Worm (Caenorhabditis elegans) whole organism, L4 larva: ENCODE data around the gene F01F1.11.
A peak's percentile ranks its signal among the peaks of the same experiment; 100 is the strongest.

Source experiments
- D1046.2 ChIP-seq: fragments of 200-800 bp; sonication (Bioruptor generic); IDR thresholded peaks from 2 replicates; pipeline ENCODE4 v1.3.6; 2022; ENCODE audit warnings: missing genetic modification characterization, missing compliant biosample characterization
- T20F7.1 ChIP-seq: fragments of 200-800 bp; sonication (Bioruptor generic); optimal IDR thresholded peaks from 2 replicates; lab custom pipeline; 2018; ENCODE audit warnings: mild to moderate bottlenecking, missing genetic modification characterization, missing compliant biosample characterization
- T26A8.4 ChIP-seq: fragments of 200-800 bp; sonication (Bioruptor generic); IDR thresholded peaks from 2 replicates; pipeline ENCODE4 v1.3.6; 2022; ENCODE audit warnings: missing genetic modification characterization, missing compliant biosample characterization
- Y105C5A.15 ChIP-seq: fragments of 200-800 bp; sonication (Bioruptor generic); IDR thresholded peaks from 2 replicates; pipeline ENCODE4 v1.3.6; 2022; ENCODE audit warnings: missing genetic modification characterization, missing compliant biosample characterization
- Y48G9A.11 ChIP-seq: fragments of 200-800 bp; sonication (Bioruptor generic); IDR thresholded peaks from 2 replicates; pipeline ENCODE4 v1.3.6; 2022; ENCODE audit warnings: missing genetic modification reagents, missing genetic modification characterization, missing compliant biosample characterization
- Y5F2A.4 ChIP-seq: fragments of 200-800 bp; sonication (Bioruptor generic); optimal IDR thresholded peaks from 2 replicates; lab custom pipeline; 2018; ENCODE audit warnings: mild to moderate bottlenecking, missing genetic modification characterization, missing compliant biosample characterization
- ZK546.5 ChIP-seq, 2 experiments: sonication (generic microtip); optimal IDR thresholded peaks; 2 replicates each; lab custom pipeline; 2017; ENCODE audit warnings: missing biosample characterization in 2 of 2, missing genetic modification characterization in 2 of 2
- aha-1 ChIP-seq: fragments of 150-350 bp; peaks from one replicate; lab custom pipeline; 2014; ENCODE audit warnings: missing biosample characterization, missing genetic modification characterization
- attf-4 ChIP-seq: sonication (generic microtip); optimal IDR thresholded peaks from 3 replicates; lab custom pipeline; 2017; ENCODE audit warnings: missing biosample characterization, missing genetic modification characterization
- ceh-20 ChIP-seq: fragments of 200-800 bp; sonication (Bioruptor generic); IDR thresholded peaks from 2 replicates; pipeline ENCODE4 v1.3.6; 2022; ENCODE audit warnings: missing genetic modification reagents, missing genetic modification characterization, missing compliant biosample characterization
- ceh-28 ChIP-seq: fragments of 150-350 bp; optimal IDR thresholded peaks from 2 replicates; lab custom pipeline; 2014; ENCODE audit warnings: missing biosample characterization, missing genetic modification reagents, missing genetic modification characterization
- ceh-82 ChIP-seq: sonication (generic microtip); optimal IDR thresholded peaks from 2 replicates; lab custom pipeline; 2017; ENCODE audit warnings: missing biosample characterization, missing genetic modification characterization
- daf-16 ChIP-seq, 3 experiments: sonication (generic microtip); optimal IDR thresholded peaks; 2 replicates each; lab custom pipeline; 2016 to 2017; ENCODE audit warnings: missing genetic modification characterization in 3 of 3, missing genetic modification reagents in 3 of 3, mild to moderate bottlenecking in 2 of 3, missing compliant biosample characterization in 2 of 3, missing biosample characterization in 1 of 3, moderate library complexity in 1 of 3
- daf-19 ChIP-seq: fragments of 200-800 bp; sonication (Bioruptor generic); conservative IDR thresholded peaks from 2 replicates; pipeline ENCODE4 v1.3.6; 2022; ENCODE audit warnings: missing genetic modification characterization, missing compliant biosample characterization
- dmd-8 ChIP-seq: fragments of 200-800 bp; sonication (Bioruptor generic); IDR thresholded peaks from 2 replicates; pipeline ENCODE4 v1.3.6; 2022; ENCODE audit warnings: missing genetic modification characterization, missing compliant biosample characterization
- duxl-1 ChIP-seq: sonication (generic microtip); optimal IDR thresholded peaks from 2 replicates; lab custom pipeline; 2016; ENCODE audit warnings: mild to moderate bottlenecking, missing genetic modification characterization, moderate library complexity, missing compliant biosample characterization; ENCODE audit not compliant: poor library complexity
- egl-27 ChIP-seq: sonication (generic microtip); optimal IDR thresholded peaks from 3 replicates; lab custom pipeline; 2017; ENCODE audit warnings: missing biosample characterization, missing genetic modification reagents, missing genetic modification characterization
- fos-1 ChIP-seq: fragments of 150-350 bp; optimal IDR thresholded peaks from 2 replicates; lab custom pipeline; 2014; ENCODE audit warnings: missing biosample characterization, missing genetic modification characterization
- hlh-11 ChIP-seq: fragments of 200-800 bp; sonication (Bioruptor generic); optimal IDR thresholded peaks from 2 replicates; lab custom pipeline; 2018; ENCODE audit warnings: mild to moderate bottlenecking, missing genetic modification characterization, missing compliant biosample characterization
- hlh-30 ChIP-seq: sonication (generic microtip); optimal IDR thresholded peaks from 2 replicates; lab custom pipeline; 2017; ENCODE audit warnings: antibody characterized with exemption, mild to moderate bottlenecking, missing genetic modification characterization, missing compliant biosample characterization; ENCODE audit not compliant: insufficient read depth
- lim-7 ChIP-seq: fragments of 200-800 bp; sonication (Bioruptor generic); IDR thresholded peaks from 2 replicates; pipeline ENCODE4 v1.3.6; 2022; ENCODE audit warnings: missing genetic modification characterization, missing compliant biosample characterization
- lin-38 ChIP-seq: fragments of 200-800 bp; sonication (Bioruptor generic); IDR thresholded peaks from 2 replicates; pipeline ENCODE4 v1.3.6; 2022; ENCODE audit warnings: missing genetic modification reagents, missing genetic modification characterization, missing compliant biosample characterization
- lsy-2 ChIP-seq, 2 experiments: fragments of 150-350 bp in 1 of 2; sonication (generic microtip) in 1 of 2; optimal IDR thresholded peaks; 2 replicates each; lab custom pipeline; 2014 to 2017; ENCODE audit warnings: missing biosample characterization in 2 of 2, missing genetic modification characterization in 2 of 2
- madf-5 ChIP-seq, 2 experiments: fragments of 200-800 bp; sonication (Bioruptor generic); IDR thresholded peaks; 2 replicates each; pipeline ENCODE4 v1.3.6; 2022; ENCODE audit warnings: missing compliant biosample characterization in 2 of 2, missing genetic modification characterization in 2 of 2
- mdt-29 ChIP-seq: fragments of 200-800 bp; sonication (Bioruptor generic); IDR thresholded peaks from 2 replicates; pipeline ENCODE4 v1.3.6; 2022; ENCODE audit warnings: missing genetic modification reagents, missing genetic modification characterization, missing compliant biosample characterization
- mxl-3 ChIP-seq: fragments of 200-800 bp; sonication (Bioruptor generic); optimal IDR thresholded peaks from 2 replicates; lab custom pipeline; 2018; ENCODE audit warnings: mild to moderate bottlenecking, missing genetic modification characterization, missing compliant biosample characterization
- nhr-11 ChIP-seq: fragments of 150-350 bp; optimal IDR thresholded peaks from 2 replicates; lab custom pipeline; 2014; ENCODE audit warnings: missing biosample characterization, missing genetic modification characterization
- nhr-28 ChIP-seq: fragments of 150-350 bp; optimal IDR thresholded peaks from 2 replicates; lab custom pipeline; 2014; ENCODE audit warnings: missing biosample characterization, missing genetic modification characterization
- nhr-42 ChIP-seq: fragments of 200-800 bp; sonication (Bioruptor generic); IDR thresholded peaks from 2 replicates; pipeline ENCODE4 v1.3.6; 2022; ENCODE audit warnings: missing genetic modification characterization, missing compliant biosample characterization
- nhr-48 ChIP-seq: sonication (generic microtip); optimal IDR thresholded peaks from 2 replicates; lab custom pipeline; 2016; ENCODE audit warnings: mild to moderate bottlenecking, missing genetic modification characterization, missing compliant biosample characterization
- nhr-6 ChIP-seq: fragments of 150-350 bp; optimal IDR thresholded peaks from 2 replicates; lab custom pipeline; 2014; ENCODE audit warnings: missing biosample characterization, missing genetic modification characterization
- nhr-77 ChIP-seq: fragments of 150-350 bp; optimal IDR thresholded peaks from 2 replicates; lab custom pipeline; 2014; ENCODE audit warnings: missing biosample characterization, missing genetic modification characterization
- php-3 ChIP-seq: fragments of 200-800 bp; sonication (Bioruptor generic); IDR thresholded peaks from 2 replicates; pipeline ENCODE4 v1.3.6; 2022; ENCODE audit warnings: missing genetic modification reagents, missing genetic modification characterization, missing compliant biosample characterization
- saeg-2 ChIP-seq: fragments of 200-800 bp; sonication (Bioruptor generic); IDR thresholded peaks from 2 replicates; pipeline ENCODE4 v1.3.6; 2022; ENCODE audit warnings: missing genetic modification reagents, missing genetic modification characterization, missing compliant biosample characterization
- sdz-12 ChIP-seq: fragments of 200-800 bp; sonication (Bioruptor generic); optimal IDR thresholded peaks from 2 replicates; lab custom pipeline; 2018; ENCODE audit warnings: mild to moderate bottlenecking, missing genetic modification characterization, missing compliant biosample characterization
- set-16 ChIP-seq: fragments of 200-800 bp; sonication (Bioruptor generic); IDR thresholded peaks from 2 replicates; pipeline ENCODE4 v1.3.6; 2022; ENCODE audit warnings: missing genetic modification reagents, missing genetic modification characterization, missing compliant biosample characterization
- skn-1 ChIP-seq: fragments of 150-350 bp; optimal IDR thresholded peaks from 2 replicates; lab custom pipeline; 2014; ENCODE audit warnings: missing biosample characterization, missing genetic modification characterization
- spr-1 ChIP-seq: sonication (generic microtip); optimal IDR thresholded peaks from 2 replicates; lab custom pipeline; 2016; ENCODE audit warnings: mild to moderate bottlenecking, missing genetic modification characterization, missing compliant biosample characterization
- spr-3 ChIP-seq: fragments of 200-800 bp; sonication (Bioruptor generic); optimal IDR thresholded peaks from 2 replicates; lab custom pipeline; 2018; ENCODE audit warnings: mild to moderate bottlenecking, missing genetic modification characterization, missing compliant biosample characterization
- unc-39 ChIP-seq: sonication (generic microtip); optimal IDR thresholded peaks from 2 replicates; lab custom pipeline; 2017; ENCODE audit warnings: missing biosample characterization, missing genetic modification characterization
- unc-62 ChIP-seq, 3 experiments: fragments of 150-350 bp in 1 of 3; sonication (generic microtip); optimal IDR thresholded peaks in 2 of 3; peaks in 1 of 3; 1 replicate in 1 of 3; 2 replicates in 2 of 3; lab custom pipeline; 2014 to 2017; ENCODE audit warnings: missing biosample characterization in 3 of 3, missing genetic modification characterization in 3 of 3, missing genetic modification reagents in 3 of 3, missing genotype in 1 of 3
- zag-1 ChIP-seq: fragments of 150-350 bp; optimal IDR thresholded peaks from 2 replicates; lab custom pipeline; 2014; ENCODE audit warnings: missing biosample characterization, missing genetic modification characterization
- zip-2 ChIP-seq: fragments of 150-350 bp; optimal IDR thresholded peaks from 2 replicates; lab custom pipeline; 2014; ENCODE audit warnings: missing biosample characterization, missing genetic modification characterization

Gene F01F1.11

ce11 chrIII:5875705-5876104 is 4.0 kb upstream of the F01F1.11 start:
- TF ChIP-seq nhr-28 (tag; lab: Kevin White, UChicago) (peak; percentile 21), daf-16 (GFP tag; optimal IDR thresholded peaks at IDR 0.05; lab: Kevin White, UChicago) (no peak), daf-16 (tag; optimal IDR thresholded peaks at IDR 0.05; lab: Kevin White, UChicago) (peak; percentile 80), attf-4 (tag; lab: Kevin White, UChicago) (no peak), duxl-1 (tag; lab: Kevin White, UChicago) (peak; percentile 42)

- TF ChIP-seq madf-5 (GFP tag; IDR thresholded peaks at IDR 0.05; lab: Robert Waterston, UW) (0 out of 4 replicates have a peak, but pooled peaks of 1 of the 2 experiments have one; percentile 24), lin-38 (GFP tag; lab: Robert Waterston, UW) (no peak), set-16 (GFP tag; lab: Robert Waterston, UW) (peak; percentile 57; the same call in 1 of the 2 replicates)
- TF ChIP-seq, all 104 proteins: peak for 2
These were observed 3.7 kb upstream of the F01F1.11 start for ce11 chrIII:5875418-5875702.

ce11 chrIII:5874664-5875417 is 3.2 kb upstream of the F01F1.11 start:
- TF ChIP-seq saeg-2 (GFP tag; lab: Robert Waterston, UW) (no peak), T20F7.1 (GFP tag; lab: Kevin White, UChicago) (peak; percentile 12), skn-1 (tag; lab: Kevin White, UChicago) (peak; percentile 22), spr-1 (tag; lab: Kevin White, UChicago) (no peak), nhr-42 (GFP tag; lab: Robert Waterston, UW) (0 out of 2 replicates have a peak, but pooled peaks have one; percentile 5), unc-39 (tag; lab: Kevin White, UChicago) (no peak), D1046.2 (0 out of 2 replicates have a peak, but pooled peaks have one; percentile 47), php-3 (GFP tag; lab: Robert Waterston, UW) (0 out of 2 replicates have a peak, but pooled peaks have one; percentile 8), set-16 (GFP tag; lab: Robert Waterston, UW) (peak; percentile 67), aha-1 (tag; lab: Kevin White, UChicago) (peak; percentile 94), mdt-29 (GFP tag; lab: Robert Waterston, UW) (no peak), nhr-48 (no peak)

ce11 chrIII:5874263-5874662 is 2.6 kb upstream of the F01F1.11 start:
- TF ChIP-seq nhr-77 (tag; lab: Kevin White, UChicago) (peak; percentile 61), sdz-12 (no peak), nhr-11 (tag; lab: Kevin White, UChicago) (no peak), hlh-30 (peak; percentile 55), T26A8.4 (GFP tag; lab: Robert Waterston, UW) (peak; percentile 31; the same call in 1 of the 2 replicates), lsy-2 (tag; optimal IDR thresholded peaks at IDR 0.05; lab: Kevin White, UChicago) (peak in 1 of 2 experiments; percentile 62), hlh-11 (tag; lab: Kevin White, UChicago) (peak; percentile 64), Y5F2A.4 (GFP tag; lab: Kevin White, UChicago) (peak; percentile 37), unc-62 (GFP tag; optimal IDR thresholded peaks at IDR 0.05 in 1 of 2; lab: Kevin White, UChicago) (peak in 1 of 2 experiments; percentile 98), unc-62 (tag; optimal IDR thresholded peaks at IDR 0.05; lab: Kevin White, UChicago) (no peak), mdt-29 (GFP tag; lab: Robert Waterston, UW) (peak; percentile 51; the same call in 1 of the 2 replicates), zag-1 (tag; lab: Kevin White, UChicago) (no peak), ZK546.5 (tag; optimal IDR thresholded peaks at IDR 0.05; lab: Kevin White, UChicago) (no peak), ceh-20 (GFP tag; lab: Robert Waterston, UW) (no peak), nhr-6 (tag; lab: Kevin White, UChicago) (no peak), nhr-48 (peak; percentile 68), egl-27 (tag; lab: Kevin White, UChicago) (no peak), Y48G9A.11 (no peak), madf-5 (GFP tag; IDR thresholded peaks at IDR 0.05; lab: Robert Waterston, UW) (no peak), ceh-28 (tag; lab: Kevin White, UChicago) (no peak), fos-1 (tag; lab: Kevin White, UChicago) (no peak), mxl-3 (GFP tag; lab: Kevin White, UChicago) (no peak), spr-3 (GFP tag; lab: Kevin White, UChicago) (no peak), daf-19 (GFP tag; lab: Robert Waterston, UW) (no peak), dmd-8 (GFP tag; lab: Robert Waterston, UW) (no peak), Y105C5A.15 (GFP tag; lab: Robert Waterston, UW) (no peak), zip-2 (tag; lab: Kevin White, UChicago) (no peak), T20F7.1 (GFP tag; lab: Kevin White, UChicago) (peak; percentile 74), ceh-82 (no peak), skn-1 (tag; lab: Kevin White, UChicago) (no peak), lim-7 (GFP tag; lab: Robert Waterston, UW) (no peak)
